Fruit fly (Drosophila melanogaster) whole organism, prepupa: Measurements from ENCODE around the gene Pfdn1.
A peak's percentile ranks its signal among the peaks of the same experiment; 100 is the strongest.

ENCODE experiments used
- CG10631 ChIP-seq: fragments of 200-800 bp; sonication (Bioruptor generic); optimal IDR thresholded peaks from 2 replicates; lab custom pipeline; 2016; ENCODE audit warnings: missing biosample characterization, missing genetic modification characterization
- CG10669 ChIP-seq: fragments of 200-800 bp; sonication (Bioruptor generic); optimal IDR thresholded peaks from 3 replicates; lab custom pipeline; 2018; ENCODE audit warnings: missing biosample characterization, mild to moderate bottlenecking, missing genetic modification characterization, moderate library complexity
- CG11902 ChIP-seq: fragments of 200-800 bp; sonication (Bioruptor generic); optimal IDR thresholded peaks from 3 replicates; lab custom pipeline; 2016; ENCODE audit warnings: missing biosample characterization, missing genetic modification characterization
- CG15336 ChIP-seq: fragments of 200-800 bp; sonication (Bioruptor generic); IDR thresholded peaks from 2 replicates; pipeline ENCODE4 v1.3.6; 2022; ENCODE audit warnings: missing biosample characterization, missing genetic modification characterization
- CG1621 ChIP-seq: fragments of 200-800 bp; sonication (Bioruptor generic); optimal IDR thresholded peaks from 3 replicates; lab custom pipeline; 2018; ENCODE audit warnings: missing biosample characterization, mild to moderate bottlenecking, missing genetic modification characterization
- CG16779 ChIP-seq: fragments of 200-800 bp; sonication (Bioruptor generic); optimal IDR thresholded peaks from 3 replicates; lab custom pipeline; 2017; ENCODE audit warnings: missing biosample characterization, mild to moderate bottlenecking, missing genetic modification characterization
- CG32006 ChIP-seq: fragments of 200-800 bp; sonication (Bioruptor generic); optimal IDR thresholded peaks from 3 replicates; lab custom pipeline; 2017; ENCODE audit warnings: missing biosample characterization, mild to moderate bottlenecking, missing genetic modification characterization
- CG34406 ChIP-seq: fragments of 200-800 bp; sonication (Bioruptor generic); optimal IDR thresholded peaks from 3 replicates; lab custom pipeline; 2016; ENCODE audit warnings: missing biosample characterization, missing genetic modification characterization
- CG3919 ChIP-seq: fragments of 200-800 bp; sonication (Bioruptor generic); optimal IDR thresholded peaks from 3 replicates; lab custom pipeline; 2016; ENCODE audit warnings: missing biosample characterization, missing genetic modification characterization
- CG4318 ChIP-seq: fragments of 200-800 bp; sonication (Bioruptor generic); optimal IDR thresholded peaks from 3 replicates; lab custom pipeline; 2017; ENCODE audit warnings: missing biosample characterization, mild to moderate bottlenecking, missing genetic modification characterization
- CG6163 ChIP-seq: fragments of 200-800 bp; sonication (Bioruptor generic); IDR thresholded peaks from 3 replicates; pipeline ENCODE4 v1.3.6; 2022; ENCODE audit warnings: missing biosample characterization, missing genetic modification characterization
- CG6276 ChIP-seq: fragments of 200-800 bp; sonication (Bioruptor generic); optimal IDR thresholded peaks from 2 replicates; lab custom pipeline; 2017; ENCODE audit warnings: missing biosample characterization, mild to moderate bottlenecking, missing genetic modification characterization
- CG6792 ChIP-seq: fragments of 200-800 bp; sonication (Bioruptor generic); optimal IDR thresholded peaks from 3 replicates; lab custom pipeline; 2016; ENCODE audit warnings: missing biosample characterization, missing genetic modification characterization
- CG6854 ChIP-seq: fragments of 200-800 bp; sonication (Bioruptor generic); optimal IDR thresholded peaks from 2 replicates; lab custom pipeline; 2017; ENCODE audit warnings: missing biosample characterization, mild to moderate bottlenecking, missing genetic modification characterization
- CG7368 ChIP-seq: fragments of 200-800 bp; sonication (Bioruptor generic); optimal IDR thresholded peaks from 3 replicates; lab custom pipeline; 2016; ENCODE audit warnings: missing biosample characterization, missing genetic modification characterization
- CG8632 ChIP-seq: fragments of 200-800 bp; sonication (Bioruptor generic); optimal IDR thresholded peaks from 3 replicates; lab custom pipeline; 2016; ENCODE audit warnings: missing biosample characterization, missing genetic modification characterization
- Eip75B ChIP-seq: fragments of 200-800 bp; sonication (Bioruptor generic); optimal IDR thresholded peaks from 3 replicates; lab custom pipeline; 2016; ENCODE audit warnings: missing biosample characterization, missing genetic modification characterization
- Eip78C ChIP-seq: fragments of 200-800 bp; sonication (Bioruptor generic); peaks from one replicate; lab custom pipeline; 2016; ENCODE audit warnings: missing biosample characterization, missing genetic modification characterization
- Eip93F ChIP-seq: fragments of 200-800 bp; sonication (Bioruptor generic); optimal IDR thresholded peaks from 2 replicates; lab custom pipeline; 2016; ENCODE audit warnings: missing biosample characterization, mild to moderate bottlenecking, missing genetic modification characterization
- Ets21C ChIP-seq: fragments of 200-800 bp; sonication (Bioruptor generic); optimal IDR thresholded peaks from 3 replicates; lab custom pipeline; 2016; ENCODE audit warnings: missing biosample characterization, missing genetic modification characterization
- Gug ChIP-seq: fragments of 200-800 bp; sonication (Bioruptor generic); IDR thresholded peaks from 2 replicates; pipeline ENCODE4 v1.3.6; 2022; ENCODE audit warnings: missing biosample characterization, missing genetic modification characterization
- Lpt ChIP-seq: fragments of 200-800 bp; sonication (Bioruptor generic); optimal IDR thresholded peaks from 3 replicates; lab custom pipeline; 2016; ENCODE audit warnings: missing biosample characterization, missing genetic modification characterization
- Met ChIP-seq: fragments of 200-800 bp; sonication (Bioruptor generic); optimal IDR thresholded peaks from 3 replicates; lab custom pipeline; 2016; ENCODE audit warnings: missing biosample characterization, missing genetic modification characterization
- OdsH ChIP-seq: fragments of 200-800 bp; sonication (Bioruptor generic); optimal IDR thresholded peaks from 3 replicates; lab custom pipeline; 2016; ENCODE audit warnings: missing biosample characterization, missing genetic modification characterization
- Smox ChIP-seq: fragments of 200-800 bp; sonication (Bioruptor generic); optimal IDR thresholded peaks from 3 replicates; lab custom pipeline; 2016; ENCODE audit warnings: missing biosample characterization, missing genetic modification characterization
- Sox102F ChIP-seq: fragments of 200-800 bp; sonication (Bioruptor generic); optimal IDR thresholded peaks from 2 replicates; lab custom pipeline; 2016; ENCODE audit warnings: missing biosample characterization, mild to moderate bottlenecking, missing genetic modification characterization
- Sox14 ChIP-seq: fragments of 200-800 bp; sonication (Bioruptor generic); optimal IDR thresholded peaks from 3 replicates; lab custom pipeline; 2016; ENCODE audit warnings: missing biosample characterization, missing genetic modification characterization
- Sox15 ChIP-seq: fragments of 200-800 bp; sonication (Bioruptor generic); optimal IDR thresholded peaks from 3 replicates; lab custom pipeline; 2016; ENCODE audit warnings: missing biosample characterization, missing genetic modification characterization
- achi ChIP-seq: fragments of 200-800 bp; sonication (Bioruptor generic); optimal IDR thresholded peaks from 3 replicates; lab custom pipeline; 2016; ENCODE audit warnings: missing biosample characterization, missing genetic modification characterization
- cyc ChIP-seq: fragments of 200-800 bp; sonication (Bioruptor generic); optimal IDR thresholded peaks from 3 replicates; lab custom pipeline; 2016; ENCODE audit warnings: missing biosample characterization, missing genetic modification characterization
- dsx ChIP-seq: fragments of 200-800 bp; optimal IDR thresholded peaks from 3 replicates; lab custom pipeline; 2019; ENCODE audit warnings: missing biosample characterization, mild to moderate bottlenecking, missing genetic modification characterization, moderate library complexity; ENCODE audit not compliant: poor library complexity, severe bottlenecking
- eg ChIP-seq: fragments of 200-800 bp; sonication (Bioruptor generic); IDR thresholded peaks from 3 replicates; pipeline ENCODE4 v1.3.6; 2022; ENCODE audit warnings: missing biosample characterization, missing genetic modification characterization
- esn ChIP-seq: fragments of 200-800 bp; sonication (Bioruptor generic); optimal IDR thresholded peaks from 2 replicates; lab custom pipeline; 2016; ENCODE audit warnings: missing biosample characterization, mild to moderate bottlenecking, missing genetic modification characterization, moderate library complexity
- fd59A ChIP-seq: fragments of 200-800 bp; sonication (Bioruptor generic); optimal IDR thresholded peaks from 2 replicates; lab custom pipeline; 2017; ENCODE audit warnings: missing biosample characterization, mild to moderate bottlenecking, missing genetic modification characterization, missing genetic modification reagents
- fd85E ChIP-seq: fragments of 200-800 bp; sonication (Bioruptor generic); optimal IDR thresholded peaks from 3 replicates; lab custom pipeline; 2016; ENCODE audit warnings: missing biosample characterization, missing genetic modification characterization
- fkh ChIP-seq: fragments of 200-800 bp; sonication (Bioruptor generic); optimal IDR thresholded peaks from 3 replicates; lab custom pipeline; 2017; ENCODE audit warnings: missing biosample characterization, mild to moderate bottlenecking, missing genetic modification characterization, moderate library complexity
- net ChIP-seq: fragments of 200-800 bp; sonication (Bioruptor generic); optimal IDR thresholded peaks from 3 replicates; lab custom pipeline; 2016; ENCODE audit warnings: missing biosample characterization, missing genetic modification characterization
- salr ChIP-seq, 2 experiments: fragments of 200-800 bp; sonication (Bioruptor generic); optimal IDR thresholded peaks; 3 replicates each; lab custom pipeline; 2016 to 2018; ENCODE audit warnings: missing biosample characterization in 2 of 2, missing genetic modification characterization in 2 of 2, mild to moderate bottlenecking in 1 of 2
- spab ChIP-seq: fragments of 200-800 bp; sonication (Bioruptor generic); optimal IDR thresholded peaks from 2 replicates; lab custom pipeline; 2017; ENCODE audit warnings: missing biosample characterization, mild to moderate bottlenecking, missing genetic modification characterization, missing genetic modification reagents
- ss ChIP-seq, 2 experiments: fragments of 200-800 bp; sonication (Bioruptor generic); optimal IDR thresholded peaks; 2 replicates in 1 of 2; 3 replicates in 1 of 2; lab custom pipeline; 2017 to 2018; ENCODE audit warnings: mild to moderate bottlenecking in 2 of 2, missing biosample characterization in 2 of 2, missing genetic modification characterization in 2 of 2, moderate library complexity in 1 of 2
- svp ChIP-seq: fragments of 200-800 bp; sonication (Bioruptor generic); peaks from one replicate; lab custom pipeline; 2016; ENCODE audit warnings: missing biosample characterization, missing genetic modification characterization
- topi ChIP-seq: fragments of 200-800 bp; sonication (Bioruptor generic); optimal IDR thresholded peaks from 3 replicates; lab custom pipeline; 2016; ENCODE audit warnings: missing biosample characterization, missing genetic modification characterization
- vri ChIP-seq: fragments of 200-800 bp; sonication (Bioruptor generic); optimal IDR thresholded peaks from 3 replicates; lab custom pipeline; 2016; ENCODE audit warnings: missing biosample characterization, mild to moderate bottlenecking, missing genetic modification characterization

Gene Pfdn1

dm6 chr2L:6076143-6076542 lies 7.3 kb downstream of the Pfdn1 start:
- TF ChIP-seq achi (GFP tag; lab: Kevin White, UChicago) (no peak), fkh (peak; percentile 39), topi (GFP tag; lab: Kevin White, UChicago) (no peak), Smox (no peak), vri (GFP tag; lab: Kevin White, UChicago) (peak; percentile 62), Eip78C (peak; percentile 11), CG6276 (GFP tag; lab: Kevin White, UChicago) (peak; percentile 50), Met (GFP tag; lab: Kevin White, UChicago) (no peak)

- TF ChIP-seq esn (no peak), ss (GFP tag; optimal IDR thresholded peaks at IDR 0.05; lab: Kevin White, UChicago) (no peak), svp (peak; percentile 42), Sox102F (GFP tag; lab: Kevin White, UChicago) (no peak)
These were observed 8.0 kb downstream of the Pfdn1 start for dm6 chr2L:6076829-6077364.

dm6 chr2L:6077632-6078031 lies 8.8 kb downstream of the Pfdn1 start:
- TF ChIP-seq CG3919 (GFP tag; lab: Kevin White, UChicago) (no peak), CG10669 (GFP tag; lab: Kevin White, UChicago) (no peak), CG34406 (GFP tag; lab: Kevin White, UChicago) (no peak), CG10631 (GFP tag; lab: Kevin White, UChicago) (no peak), Ets21C (GFP tag; lab: Kevin White, UChicago) (no peak), Lpt (GFP tag; lab: Kevin White, UChicago) (no peak), Sox15 (GFP tag; lab: Kevin White, UChicago) (no peak)

- TF ChIP-seq CG6163 (GFP tag; lab: Robert Waterston, UW) (peak; percentile 73), CG6276 (GFP tag; lab: Kevin White, UChicago) (peak; percentile 21), CG11902 (GFP tag; lab: Kevin White, UChicago) (no peak), CG6792 (GFP tag; lab: Kevin White, UChicago) (no peak), Smox (no peak), achi (GFP tag; lab: Kevin White, UChicago) (no peak), Eip75B (GFP tag; lab: Kevin White, UChicago) (peak; percentile 86), topi (GFP tag; lab: Kevin White, UChicago) (peak; percentile 8), Gug (GFP tag; lab: Robert Waterston, UW) (peak; percentile 42), CG3919 (GFP tag; lab: Kevin White, UChicago) (no peak), fd59A (GFP tag; lab: Kevin White, UChicago) (no peak), spab (GFP tag; lab: Kevin White, UChicago) (no peak), esn (peak; percentile 3), Met (GFP tag; lab: Kevin White, UChicago) (peak; percentile 100), CG7368 (GFP tag; lab: Kevin White, UChicago) (peak; percentile 29), salr (GFP tag; optimal IDR thresholded peaks at IDR 0.05; lab: Kevin White, UChicago) (no peak), CG6854 (GFP tag; lab: Kevin White, UChicago) (peak; percentile 50), fkh (peak; percentile 71), Sox15 (GFP tag; lab: Kevin White, UChicago) (no peak), fd85E (GFP tag; lab: Kevin White, UChicago) (no peak), vri (GFP tag; lab: Kevin White, UChicago) (peak; percentile 29), net (GFP tag; lab: Kevin White, UChicago) (peak; percentile 16), OdsH (GFP tag; lab: Kevin White, UChicago) (no peak), Sox14 (GFP tag; lab: Kevin White, UChicago) (peak; percentile 1), CG4318 (GFP tag; lab: Kevin White, UChicago) (no peak), CG32006 (no peak), dsx (GFP tag; lab: Kevin White, UChicago) (peak; percentile 30), CG1621 (peak; percentile 25), Lpt (GFP tag; lab: Kevin White, UChicago) (peak; percentile 75), eg (GFP tag; lab: Robert Waterston, UW) (no peak), Eip93F (GFP tag; lab: Kevin White, UChicago) (no peak), svp (peak; percentile 85), ss (GFP tag; optimal IDR thresholded peaks at IDR 0.05; lab: Kevin White, UChicago) (peak; percentile 63 to 72), Eip78C (peak; percentile 88), cyc (no peak), CG15336 (peak; percentile 38; the same call in 1 of the 2 replicates), CG16779 (tag; lab: Kevin White, UChicago) (peak; percentile 63), CG8632 (GFP tag; lab: Kevin White, UChicago) (no peak)
These were observed 10.0 kb downstream of the Pfdn1 start for dm6 chr2L:6078757-6079351.
